Worm (Caenorhabditis elegans) whole organism, dauer: ENCODE measurements around the gene M03B6.3.

Experiments used
- unc-62 ChIP-seq: sonication (generic microtip); optimal IDR thresholded peaks from 2 replicates; lab custom pipeline; 2017; ENCODE audit warnings: missing biosample characterization, missing genetic modification reagents, missing genetic modification characterization

The M03B6.3 gene

DNA sequence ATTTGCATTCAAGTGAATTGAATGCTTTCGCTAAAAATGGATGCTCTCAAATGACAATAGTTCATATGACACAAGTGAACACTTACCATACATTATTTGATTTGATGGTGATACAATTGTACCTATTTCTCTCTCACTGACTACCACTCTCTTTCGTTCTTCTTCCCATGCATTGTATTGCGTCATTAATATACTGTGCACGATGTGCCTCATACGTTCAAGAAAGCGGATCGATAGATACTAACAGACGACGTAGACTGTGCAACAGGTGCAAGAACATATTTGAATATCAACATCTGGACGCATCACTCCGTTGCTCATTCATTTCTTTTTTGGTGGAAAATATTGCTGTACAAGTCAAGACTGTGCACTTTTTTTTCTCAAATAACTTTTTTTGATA lies 5.4 kb downstream of the M03B6.3 start, which contains the start of gene M03B6.4:
Gene M03B6.4 (plus strand): TSS at position 149 of the 400 bp plus-strand sequence.
- TF ChIP-seq unc-62 (GFP tag; lab: Kevin White, UChicago): no peak

DNA sequence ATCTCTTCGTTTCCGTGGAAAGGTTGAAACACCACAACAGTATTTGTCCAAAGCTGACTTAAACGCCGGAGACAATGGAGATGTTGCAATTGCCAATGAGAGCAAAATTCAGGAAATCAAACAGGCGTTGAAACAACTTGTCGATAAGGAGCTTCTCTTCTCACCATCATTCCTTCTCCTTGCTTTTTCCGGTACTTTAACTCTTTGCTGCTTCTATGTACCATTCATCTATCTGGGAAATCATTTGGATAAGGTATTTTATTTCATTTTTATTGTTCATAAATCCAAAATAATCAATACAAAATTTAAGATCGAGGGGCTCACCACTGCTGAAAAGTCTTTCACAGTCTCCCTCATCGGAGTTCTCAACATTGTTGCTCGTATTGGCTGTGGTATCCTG lies 8.2 kb downstream of the M03B6.3 start:
- TF ChIP-seq unc-62 (GFP tag; lab: Kevin White, UChicago): no peak

DNA sequence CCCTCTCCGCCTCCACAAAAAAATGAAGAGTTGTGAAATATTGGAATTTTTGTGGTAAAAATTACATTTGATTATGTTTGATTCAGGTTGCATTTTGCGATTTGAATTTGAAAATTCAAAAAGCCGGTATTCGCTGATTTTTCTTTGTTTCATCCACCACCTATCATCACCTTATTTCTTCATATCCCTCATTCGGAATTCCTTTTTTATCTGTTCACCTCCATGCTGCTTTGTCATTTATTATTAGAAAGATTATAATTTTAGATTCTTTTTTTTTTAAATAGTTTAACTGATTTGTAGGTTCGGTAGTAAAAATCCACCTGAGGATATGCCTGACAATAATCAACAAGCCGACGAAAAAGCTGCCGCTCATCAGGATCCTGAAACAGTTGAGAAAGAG lies 11.5 kb downstream of the M03B6.3 start, which contains the start of gene mct-3:
Gene mct-3 (plus strand): TSS at position 301 of the 400 bp plus-strand sequence.
- no peak for TF ChIP-seq unc-62 (GFP tag; lab: Kevin White, UChicago)

ce11 chrX:13851590-13851989 lies 12.5 kb downstream of the M03B6.3 start:
- no peak for TF ChIP-seq unc-62 (GFP tag; lab: Kevin White, UChicago)

- no peak for TF ChIP-seq unc-62 (GFP tag; lab: Kevin White, UChicago)
These were observed 13.7 kb downstream of the M03B6.3 start for ce11 chrX:13850359-13850758.

- no peak for TF ChIP-seq unc-62 (GFP tag; lab: Kevin White, UChicago)
These were observed 18.1 kb downstream of the M03B6.3 start for ce11 chrX:13846024-13846423.

ce11 chrX:13843676-13844075 lies 20.4 kb downstream of the M03B6.3 start, which contains the start of gene M03B6.5:
M03B6.5 (plus strand) TSS chrX:13843976.
- TF ChIP-seq unc-62 (GFP tag; lab: Kevin White, UChicago): no peak

DNA sequence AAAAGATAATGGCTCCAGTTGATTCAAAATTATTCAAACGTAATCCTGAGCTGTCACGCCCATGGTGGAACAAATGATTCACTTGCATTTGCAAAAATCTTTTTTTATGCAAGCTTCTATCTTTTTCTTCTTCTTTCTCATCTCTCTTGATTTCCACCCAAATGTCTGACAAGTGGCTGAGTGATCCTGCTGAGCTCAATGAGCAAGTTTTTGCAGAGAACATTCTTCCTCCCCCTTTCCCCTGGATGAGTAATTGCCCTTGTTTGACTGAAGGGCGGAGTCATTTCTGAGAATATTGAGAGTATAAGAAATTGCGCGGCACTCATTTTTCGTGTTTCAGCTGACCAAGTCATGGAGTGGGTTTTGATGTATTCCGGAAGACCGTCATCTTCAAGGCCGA lies 22.8 kb downstream of the M03B6.3 start, which contains the start of gene M03B6.1:
Gene M03B6.1 (plus strand): TSS at position 334 of the 400 bp plus-strand sequence.
- TF ChIP-seq unc-62 (GFP tag; lab: Kevin White, UChicago): no peak

- TF ChIP-seq unc-62 (GFP tag; lab: Kevin White, UChicago): no peak
These were observed 23.8 kb downstream of the M03B6.3 start for ce11 chrX:13840336-13840735.

ce11 chrX:13838019-13838418 lies 26.1 kb downstream of the M03B6.3 start:
- no peak for TF ChIP-seq unc-62 (GFP tag; lab: Kevin White, UChicago)

DNA sequence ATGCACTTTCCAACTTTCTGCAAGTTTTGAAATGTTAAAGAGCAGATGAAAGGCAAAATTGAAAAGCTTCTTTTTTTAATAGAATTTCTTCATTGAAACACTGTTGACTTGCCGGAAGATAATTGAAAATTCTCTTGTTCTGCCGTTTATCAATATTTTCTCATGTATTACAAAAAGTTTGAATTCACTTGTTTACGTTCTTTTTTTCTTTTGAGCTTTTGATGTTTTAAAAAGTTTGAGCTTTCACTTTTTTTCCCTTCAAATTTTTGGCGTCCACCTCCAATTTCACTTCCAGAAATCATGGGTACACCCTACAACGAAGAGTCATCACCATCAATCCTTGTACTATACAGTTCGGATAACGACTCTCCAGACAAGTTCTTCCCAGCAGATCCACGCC lies 30.0 kb downstream of the M03B6.3 start, which contains the start of gene F19D8.2:
Gene F19D8.2 (plus strand): TSS at position 301 of the 400 bp plus-strand sequence.
- no peak for TF ChIP-seq unc-62 (GFP tag; lab: Kevin White, UChicago)

DNA sequence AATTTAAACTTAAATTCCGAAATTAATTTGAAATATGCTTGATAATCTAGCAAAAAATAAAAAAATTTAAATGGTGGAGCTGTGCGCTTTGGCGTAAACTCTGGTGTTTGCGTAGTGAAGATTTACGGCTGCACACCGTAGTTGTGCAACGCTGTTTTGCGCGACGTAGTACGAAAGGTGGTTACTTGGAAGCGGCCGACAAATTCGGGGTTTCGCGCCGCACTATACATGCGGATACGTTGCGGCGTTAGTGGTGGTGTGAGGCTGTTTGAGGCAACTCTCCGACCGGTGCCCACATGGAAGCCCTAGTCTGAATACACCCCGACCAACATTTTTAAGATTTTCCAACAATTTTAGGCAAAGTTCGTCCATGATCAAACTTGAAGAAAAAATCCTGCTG lies 30.6 kb downstream of the M03B6.3 start:
- no peak for TF ChIP-seq unc-62 (GFP tag; lab: Kevin White, UChicago)

DNA sequence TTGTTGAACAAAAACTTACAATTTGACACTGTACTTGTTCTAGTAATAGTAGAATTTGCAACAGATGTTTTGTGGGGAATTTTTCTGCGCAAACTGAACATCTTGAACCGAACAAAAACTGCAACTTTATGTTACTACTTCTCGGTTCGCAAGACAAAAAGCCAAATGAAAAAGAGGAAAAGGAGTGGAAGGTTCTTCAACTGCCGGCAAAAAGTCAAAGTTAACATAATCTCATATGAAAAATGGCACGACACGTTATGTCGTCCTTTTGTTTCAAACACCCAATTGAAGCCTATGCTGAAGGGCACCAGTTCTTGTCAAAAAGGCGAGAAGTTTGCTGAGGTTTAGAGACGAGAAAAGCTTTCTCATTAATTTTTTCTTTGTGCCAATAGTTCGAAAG lies 40.6 kb downstream of the M03B6.3 start, which contains the start of gene twk-23:
Gene twk-23 (minus strand): TSS at position 101 of the 400 bp plus-strand sequence.
- TF ChIP-seq unc-62 (GFP tag; lab: Kevin White, UChicago): no peak

- no peak for TF ChIP-seq unc-62 (GFP tag; lab: Kevin White, UChicago)
These were observed 45.3 kb downstream of the M03B6.3 start for ce11 chrX:13818791-13819190.

DNA sequence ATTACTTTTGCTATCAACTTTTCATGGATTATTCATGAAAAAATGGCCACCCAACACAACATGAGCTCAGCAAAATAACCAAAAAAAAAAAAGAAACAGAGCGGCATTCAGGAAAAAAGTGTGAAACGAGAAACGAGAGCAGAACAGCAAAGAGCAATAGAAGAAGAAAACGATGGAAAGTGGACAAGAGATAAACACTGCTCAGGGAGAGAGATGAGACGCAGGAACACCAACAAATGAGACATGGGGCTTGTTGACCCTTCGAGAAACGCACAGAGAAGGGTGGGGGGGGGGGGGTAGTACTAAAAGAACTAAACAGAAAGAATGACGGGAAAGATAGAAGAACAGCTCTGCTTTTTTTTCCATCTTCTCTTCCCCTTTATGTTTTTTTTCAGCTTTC lies 52.2 kb downstream of the M03B6.3 start:
- TF ChIP-seq unc-62 (GFP tag; lab: Kevin White, UChicago): no peak
